Fruit fly (Drosophila melanogaster) whole organism, embryonic: ENCODE measurements around the gene CG31244.
A peak's percentile ranks its signal among the peaks of the same experiment; 100 is the strongest.

Experiments
- Adf1 ChIP-seq: fragments of 200-800 bp; sonication (Bioruptor generic); IDR thresholded peaks from 2 replicates; pipeline ENCODE4 v1.3.6; 2022; ENCODE audit warnings: missing biosample characterization, missing genetic modification characterization
- Atf3 ChIP-seq: fragments of 200-800 bp; sonication (Bioruptor generic); optimal IDR thresholded peaks from 3 replicates; lab custom pipeline; 2016; ENCODE audit warnings: missing biosample characterization, missing genetic modification characterization
- Awh ChIP-seq: fragments of 200-800 bp; sonication (Bioruptor generic); IDR thresholded peaks from 2 replicates; pipeline ENCODE4, ENCODE4 v1.3.6; 2022; ENCODE audit warnings: missing biosample characterization, missing genetic modification characterization
- B-H2 ChIP-seq: fragments of 200-800 bp; sonication (Bioruptor generic); optimal IDR thresholded peaks from 2 replicates; lab custom pipeline; 2018; ENCODE audit warnings: missing biosample characterization, mild to moderate bottlenecking, missing genetic modification characterization
- C15 ChIP-seq: fragments of 200-800 bp; sonication (Bioruptor generic); IDR thresholded peaks from 3 replicates; pipeline ENCODE4 v1.3.6; 2022; ENCODE audit warnings: missing biosample characterization, missing genetic modification characterization
- CG1233 ChIP-seq: fragments of 200-800 bp; sonication (Bioruptor generic); optimal IDR thresholded peaks from 4 replicates; lab custom pipeline; 2018; ENCODE audit warnings: missing biosample characterization, mild to moderate bottlenecking, missing genetic modification characterization
- CG12769 ChIP-seq: fragments of 200-800 bp; sonication (Bioruptor generic); optimal IDR thresholded peaks from 2 replicates; lab custom pipeline; 2019; ENCODE audit warnings: missing biosample characterization, mild to moderate bottlenecking, missing genetic modification characterization, moderate library complexity
- CG13296 ChIP-seq: fragments of 200-800 bp; sonication (Bioruptor generic); optimal IDR thresholded peaks from 3 replicates; lab custom pipeline; 2018; ENCODE audit warnings: missing biosample characterization, mild to moderate bottlenecking, missing genetic modification characterization
- CG14710 ChIP-seq: fragments of 200-800 bp; sonication (Bioruptor generic); optimal IDR thresholded peaks from 3 replicates; lab custom pipeline; 2019; ENCODE audit warnings: missing biosample characterization, mild to moderate bottlenecking, missing genetic modification characterization, moderate library complexity
- CG15269 ChIP-seq: fragments of 200-800 bp; sonication (Bioruptor generic); optimal IDR thresholded peaks from 2 replicates; lab custom pipeline; 2018; ENCODE audit warnings: missing biosample characterization, mild to moderate bottlenecking, missing genetic modification characterization, moderate library complexity
- CG1529 ChIP-seq: fragments of 200-800 bp; sonication (Bioruptor generic); optimal IDR thresholded peaks from 3 replicates; lab custom pipeline; 2018; ENCODE audit warnings: missing biosample characterization, missing genetic modification characterization
- CG15601 ChIP-seq: fragments of 200-800 bp; sonication (Bioruptor generic); optimal IDR thresholded peaks from 3 replicates; lab custom pipeline; 2019; ENCODE audit warnings: missing biosample characterization, mild to moderate bottlenecking, missing genetic modification characterization, moderate library complexity
- CG1602 ChIP-seq: fragments of 200-800 bp; sonication (Bioruptor generic); optimal IDR thresholded peaks from 3 replicates; lab custom pipeline; 2016; ENCODE audit warnings: missing biosample characterization, missing genetic modification characterization
- CG1647 ChIP-seq: fragments of 200-800 bp; sonication (Bioruptor generic); optimal IDR thresholded peaks from 3 replicates; lab custom pipeline; 2016; ENCODE audit warnings: missing biosample characterization, missing genetic modification characterization
- CG18599 ChIP-seq: fragments of 200-800 bp; sonication (Bioruptor generic); optimal IDR thresholded peaks from 3 replicates; lab custom pipeline; 2017; ENCODE audit warnings: missing biosample characterization, missing genetic modification characterization, mild to moderate bottlenecking, moderate library complexity, missing genetic modification reagents
- CG31224 ChIP-seq: fragments of 200-800 bp; sonication (Bioruptor generic); IDR thresholded peaks from 2 replicates; pipeline ENCODE4 v1.3.6; 2022; ENCODE audit warnings: missing biosample characterization, missing genetic modification characterization
- CG8281 ChIP-seq: fragments of 200-800 bp; sonication (Bioruptor generic); optimal IDR thresholded peaks from 2 replicates; lab custom pipeline; 2018; ENCODE audit warnings: missing biosample characterization, mild to moderate bottlenecking, missing genetic modification characterization, moderate library complexity
- Dad ChIP-seq: fragments of 200-800 bp; sonication (Bioruptor generic); optimal IDR thresholded peaks from 3 replicates; lab custom pipeline; 2016; ENCODE audit warnings: missing biosample characterization, missing genetic modification characterization
- E2f2 ChIP-seq: fragments of 200-800 bp; sonication (Bioruptor generic); IDR thresholded peaks from 2 replicates; pipeline ENCODE4 v1.3.6; 2022; ENCODE audit warnings: missing biosample characterization, missing genetic modification characterization
- Hey ChIP-seq: fragments of 200-800 bp; sonication (Bioruptor generic); optimal IDR thresholded peaks from 3 replicates; lab custom pipeline; 2018; ENCODE audit warnings: missing biosample characterization, mild to moderate bottlenecking, missing genetic modification characterization
- HmgZ ChIP-seq: fragments of 200-800 bp; sonication (Bioruptor generic); optimal IDR thresholded peaks from 2 replicates; lab custom pipeline; 2018; ENCODE audit warnings: missing biosample characterization, mild to moderate bottlenecking, missing genetic modification characterization
- Hmr ChIP-seq: fragments of 200-800 bp; sonication (Bioruptor generic); optimal IDR thresholded peaks from 3 replicates; lab custom pipeline; 2017; ENCODE audit warnings: mild to moderate bottlenecking, missing biosample characterization, missing genetic modification reagents, missing genetic modification characterization
- Lhr ChIP-seq: fragments of 200-800 bp; sonication (Bioruptor generic); optimal IDR thresholded peaks from 3 replicates; lab custom pipeline; 2017; ENCODE audit warnings: mild to moderate bottlenecking, missing biosample characterization, missing genetic modification reagents, missing genetic modification characterization
- NfI ChIP-seq: fragments of 200-800 bp; sonication (Bioruptor generic); optimal IDR thresholded peaks from 3 replicates; lab custom pipeline; 2018; ENCODE audit warnings: missing biosample characterization, mild to moderate bottlenecking, missing genetic modification characterization, moderate library complexity
- Pdp1 ChIP-seq, 2 experiments: fragments of 200-800 bp; sonication (Bioruptor generic); optimal IDR thresholded peaks; 3 replicates each; lab custom pipeline; 2016; ENCODE audit warnings: missing biosample characterization in 2 of 2, missing genetic modification characterization in 2 of 2, mild to moderate bottlenecking in 1 of 2, moderate library complexity in 1 of 2
- Trl ChIP-seq, 3 experiments: fragments of >200 bp in 2 of 3; fragments of 200-800 bp in 1 of 3; sonication (Bioruptor generic) in 1 of 3; optimal IDR thresholded peaks; 2 replicates in 1 of 3; 3 replicates in 2 of 3; lab custom pipeline; 2016 to 2017; ENCODE audit warnings: missing biosample characterization in 1 of 3, missing genetic modification characterization in 1 of 3
- Xbp1 ChIP-seq: fragments of 200-800 bp; sonication (Bioruptor generic); optimal IDR thresholded peaks from 3 replicates; lab custom pipeline; 2016; ENCODE audit warnings: missing biosample characterization, mild to moderate bottlenecking, missing genetic modification characterization
- emc ChIP-seq: fragments of 200-800 bp; sonication (Bioruptor generic); optimal IDR thresholded peaks from 2 replicates; lab custom pipeline; 2016; ENCODE audit warnings: missing biosample characterization, missing genetic modification characterization
- exex ChIP-seq: fragments of 200-800 bp; sonication (Bioruptor generic); optimal IDR thresholded peaks from 4 replicates; lab custom pipeline; 2018; ENCODE audit warnings: missing biosample characterization, mild to moderate bottlenecking, missing genetic modification characterization, moderate library complexity
- grn ChIP-seq: fragments of 200-800 bp; sonication (Bioruptor generic); optimal IDR thresholded peaks from 3 replicates; lab custom pipeline; 2017; ENCODE audit warnings: missing biosample characterization, missing genetic modification characterization
- jing ChIP-seq: fragments of 200-800 bp; sonication (Bioruptor generic); optimal IDR thresholded peaks from 2 replicates; lab custom pipeline; 2018; ENCODE audit warnings: missing biosample characterization, mild to moderate bottlenecking, missing genetic modification characterization
- ken ChIP-seq: fragments of 200-800 bp; sonication (Bioruptor generic); IDR thresholded peaks from 3 replicates; pipeline ENCODE4 v1.3.6; 2022; ENCODE audit warnings: missing biosample characterization, missing genetic modification characterization
- lab ChIP-seq: fragments of 200-800 bp; sonication (Bioruptor generic); optimal IDR thresholded peaks from 3 replicates; lab custom pipeline; 2017; ENCODE audit warnings: missing biosample characterization, missing genetic modification characterization, mild to moderate bottlenecking, moderate library complexity, missing genetic modification reagents
- lbe ChIP-seq: fragments of 200-800 bp; sonication (Bioruptor generic); optimal IDR thresholded peaks from 2 replicates; lab custom pipeline; 2016; ENCODE audit warnings: missing biosample characterization, mild to moderate bottlenecking, missing genetic modification characterization
- lola ChIP-seq, 3 experiments: fragments of >200 bp in 2 of 3; fragments of 200-800 bp in 1 of 3; sonication (Bioruptor generic) in 1 of 3; optimal IDR thresholded peaks; 2 replicates each; lab custom pipeline; 2017 to 2019; ENCODE audit warnings: missing biosample characterization in 3 of 3, missing genetic modification characterization in 3 of 3, mild to moderate bottlenecking in 1 of 3, moderate library complexity in 1 of 3
- lov ChIP-seq, 2 experiments: fragments of 200-800 bp in 1 of 2; fragments of >200 bp in 1 of 2; sonication (Bioruptor generic) in 1 of 2; IDR thresholded peaks in 1 of 2; optimal IDR thresholded peaks in 1 of 2; 2 replicates in 1 of 2; 3 replicates in 1 of 2; pipeline versions ENCODE4 v1.3.6 to Lab custom; 2017 to 2022; ENCODE audit warnings: missing biosample characterization in 1 of 2, missing genetic modification characterization in 1 of 2
- mirr ChIP-seq: fragments of 200-800 bp; sonication (Bioruptor generic); optimal IDR thresholded peaks from 3 replicates; lab custom pipeline; 2018; ENCODE audit warnings: missing biosample characterization, mild to moderate bottlenecking, missing genetic modification characterization
- mld ChIP-seq: fragments of 200-800 bp; sonication (Bioruptor generic); IDR thresholded peaks from 3 replicates; pipeline ENCODE4 v1.3.6; 2022; ENCODE audit warnings: missing biosample characterization, missing genetic modification characterization; ENCODE audit not compliant: partially characterized antibody
- p53 ChIP-seq: fragments of 200-800 bp; sonication (Bioruptor generic); optimal IDR thresholded peaks from 2 replicates; lab custom pipeline; 2016; ENCODE audit warnings: missing biosample characterization, missing genetic modification characterization
- pho ChIP-seq: fragments of 200-800 bp; sonication (Bioruptor generic); optimal IDR thresholded peaks from 2 replicates; lab custom pipeline; 2016; ENCODE audit warnings: missing biosample characterization, missing genetic modification characterization
- run ChIP-seq: fragments of 200-800 bp; sonication (Bioruptor generic); optimal IDR thresholded peaks from 3 replicates; lab custom pipeline; 2018; ENCODE audit warnings: missing biosample characterization, mild to moderate bottlenecking, missing genetic modification characterization
- sd ChIP-seq: fragments of 200-800 bp; sonication (Bioruptor generic); optimal IDR thresholded peaks from 3 replicates; lab custom pipeline; 2018; ENCODE audit warnings: missing biosample characterization, mild to moderate bottlenecking, missing genetic modification characterization, moderate library complexity
- slou ChIP-seq: fragments of 200-800 bp; sonication (Bioruptor generic); optimal IDR thresholded peaks from 3 replicates; lab custom pipeline; 2016; ENCODE audit warnings: missing biosample characterization, missing genetic modification characterization
- sug ChIP-seq: fragments of 200-800 bp; optimal IDR thresholded peaks from 2 replicates; lab custom pipeline; 2019; ENCODE audit warnings: missing biosample characterization, mild to moderate bottlenecking, missing genetic modification characterization, moderate library complexity
- vnd ChIP-seq: fragments of 200-800 bp; sonication (Bioruptor generic); IDR thresholded peaks from 3 replicates; pipeline ENCODE4 v1.3.6; 2022; ENCODE audit warnings: missing biosample characterization, missing genetic modification characterization; ENCODE audit not compliant: partially characterized antibody
- z ChIP-seq: fragments of 200-800 bp; sonication (Bioruptor generic); IDR thresholded peaks from 3 replicates; pipeline ENCODE4 v1.3.6; 2022; ENCODE audit warnings: missing biosample characterization, missing genetic modification characterization

The CG31244 gene

dm6 chr3R:19393060-19393459 lies 5.3 kb downstream of the CG31244 start, which contains the start of gene CG3739:
Gene CG3739, plus strand, starts transcription at chr3R:19393360.
- TF ChIP-seq p53: no peak
- no peak for TF ChIP-seq Dad (GFP tag; lab: Kevin White, UChicago)
- TF ChIP-seq Adf1 (GFP tag; lab: Robert Waterston, UW): no peak
- TF ChIP-seq NfI (GFP tag; lab: Kevin White, UChicago): no peak
- no peak for TF ChIP-seq Atf3 (GFP tag; lab: Kevin White, UChicago)
- TF ChIP-seq ken (GFP tag; lab: Robert Waterston, UW): no peak
- TF ChIP-seq CG12769 (tag; lab: Kevin White, UChicago): no peak
- no peak for TF ChIP-seq run (tag; lab: Kevin White, UChicago)
- TF ChIP-seq E2f2 (GFP tag; lab: Robert Waterston, UW): no peak
- no peak for TF ChIP-seq CG1602 (GFP tag; lab: Kevin White, UChicago)
- no peak for TF ChIP-seq emc (GFP tag; lab: Kevin White, UChicago)
- no peak for TF ChIP-seq Xbp1 (GFP tag; lab: Kevin White, UChicago)
- no peak for TF ChIP-seq pho (GFP tag; lab: Kevin White, UChicago)
- no peak for TF ChIP-seq jing (GFP tag; lab: Kevin White, UChicago)

- peak; percentile 96 for TF ChIP-seq exex
- TF ChIP-seq Awh: no peak
- TF ChIP-seq Trl (optimal IDR thresholded peaks at IDR 0.05; lab: Kevin White, UChicago): no peak
- TF ChIP-seq Trl (GFP tag; optimal IDR thresholded peaks at IDR 0.05; lab: Kevin White, UChicago): no peak
- TF ChIP-seq grn (GFP tag; lab: Kevin White, UChicago): peak; percentile 67
- no peak for TF ChIP-seq lola (GFP tag; optimal IDR thresholded peaks at IDR 0.05; lab: Kevin White, UChicago)
- TF ChIP-seq mld (GFP tag; lab: Robert Waterston, UW): no peak
- no peak for TF ChIP-seq CG15601 (tag; lab: Kevin White, UChicago)
- TF ChIP-seq CG14710 (tag; lab: Kevin White, UChicago): no peak
- TF ChIP-seq CG1647: no peak
- TF ChIP-seq CG31224 (GFP tag; lab: Robert Waterston, UW): no peak
- no peak for TF ChIP-seq CG1233 (GFP tag; lab: Kevin White, UChicago)
- TF ChIP-seq, all 482 proteins: peak for 2
Observed at dm6 chr3R:19389919-19390318, 8.4 kb downstream of the CG31244 start, which contains the start of gene CG18493. Gene CG18493, plus strand, starts transcription at chr3R:19390270.

- TF ChIP-seq slou (GFP tag; lab: Kevin White, UChicago): no peak
- TF ChIP-seq lbe (GFP tag; lab: Kevin White, UChicago): no peak
- peak; percentile 56 for TF ChIP-seq CG8281 (tag; lab: Kevin White, UChicago)
- TF ChIP-seq mirr: peak; percentile 93
- TF ChIP-seq sd (tag; lab: Kevin White, UChicago): peak; percentile 77
- TF ChIP-seq C15 (GFP tag; lab: Robert Waterston, UW): no peak
- peak; percentile 5 for TF ChIP-seq B-H2 (GFP tag; lab: Kevin White, UChicago)
- TF ChIP-seq lab (GFP tag; lab: Kevin White, UChicago): peak; percentile 41
- no peak for TF ChIP-seq Hmr (GFP tag; lab: Kevin White, UChicago)
- peak; percentile 36; the same call in 1 of the 3 replicates for TF ChIP-seq vnd (GFP tag; lab: Robert Waterston, UW)
- TF ChIP-seq z (GFP tag; lab: Robert Waterston, UW): peak; percentile 82
- TF ChIP-seq CG13296 (GFP tag; lab: Kevin White, UChicago): peak; percentile 15
- TF ChIP-seq Pdp1 (GFP tag; optimal IDR thresholded peaks at IDR 0.05; lab: Kevin White, UChicago): peak in 1 of 2 experiments; percentile 47
- TF ChIP-seq sug: peak; percentile 77
- no peak for TF ChIP-seq CG1529 (GFP tag; lab: Kevin White, UChicago)
- no peak for TF ChIP-seq lov (optimal IDR thresholded peaks at IDR 0.05; lab: Kevin White, UChicago)
- TF ChIP-seq lov (GFP tag; IDR thresholded peaks at IDR 0.05; lab: Robert Waterston, UW): no peak
- TF ChIP-seq CG15269 (tag; lab: Kevin White, UChicago): no peak
- no peak for TF ChIP-seq Lhr
- TF ChIP-seq Hey (tag; lab: Kevin White, UChicago): peak; percentile 43
- peak; percentile 99 for TF ChIP-seq exex
- peak; percentile 39 for TF ChIP-seq CG18599 (GFP tag; lab: Kevin White, UChicago)
- TF ChIP-seq HmgZ (tag; lab: Kevin White, UChicago): peak; percentile 7
- TF ChIP-seq grn (GFP tag; lab: Kevin White, UChicago): peak; percentile 69
Observed at dm6 chr3R:19387608-19388007, 10.8 kb downstream of the CG31244 start, which contains the start of gene CG3734. Gene CG3734, plus strand, starts transcription at chr3R:19387861.
